Worm (Caenorhabditis elegans) whole organism, L1 larva: Measurements from ENCODE around the gene col-93.
A peak's percentile ranks its signal among the peaks of the same experiment; 100 is the strongest.

Experiments
- C16A3.4 ChIP-seq: fragments of 150-350 bp; optimal IDR thresholded peaks from 2 replicates; lab custom pipeline; 2014; ENCODE audit warnings: missing biosample characterization, missing genetic modification characterization
- C34B4.2 ChIP-seq: sonication (generic microtip); optimal IDR thresholded peaks from 2 replicates; lab custom pipeline; 2017; ENCODE audit warnings: mild to moderate bottlenecking, missing genetic modification characterization, missing compliant biosample characterization
- alr-1 ChIP-seq: fragments of 200-800 bp; sonication (Bioruptor generic); optimal IDR thresholded peaks from 2 replicates; lab custom pipeline; 2018; ENCODE audit warnings: borderline replicate concordance, mild to moderate bottlenecking, missing genetic modification characterization, missing compliant biosample characterization
- ama-1 ChIP-seq: fragments of 150-350 bp; optimal IDR thresholded peaks from 2 replicates; lab custom pipeline; 2014
- ceh-63 ChIP-seq: fragments of 200-800 bp; sonication (Bioruptor generic); optimal IDR thresholded peaks from 2 replicates; lab custom pipeline; 2018; ENCODE audit warnings: mild to moderate bottlenecking, missing genetic modification characterization, missing compliant biosample characterization
- ceh-8 ChIP-seq: fragments of 200-800 bp; sonication (Bioruptor generic); optimal IDR thresholded peaks from 2 replicates; lab custom pipeline; 2018; ENCODE audit warnings: mild to moderate bottlenecking, missing genetic modification characterization, moderate library complexity, missing compliant biosample characterization
- ceh-88 ChIP-seq: fragments of 200-800 bp; sonication (Bioruptor generic); IDR thresholded peaks from 2 replicates; pipeline ENCODE4 v1.3.6; 2022; ENCODE audit warnings: missing genetic modification characterization, missing compliant biosample characterization
- ces-1 ChIP-seq: fragments of 150-350 bp; optimal IDR thresholded peaks from 2 replicates; lab custom pipeline; 2014; ENCODE audit warnings: missing biosample characterization, missing genetic modification reagents, missing genetic modification characterization
- dpl-1 ChIP-seq, 3 experiments: fragments of 150-350 bp in 2 of 3; sonication (generic microtip) in 1 of 3; optimal IDR thresholded peaks; 2 replicates each; lab custom pipeline; 2014 to 2017; ENCODE audit warnings: missing biosample characterization in 3 of 3, missing genetic modification characterization in 3 of 3, missing genetic modification reagents in 3 of 3
- efl-1 ChIP-seq, 4 experiments: fragments of 150-350 bp; optimal IDR thresholded peaks in 3 of 4; peaks in 1 of 4; 1 replicate in 1 of 4; 2 replicates in 3 of 4; lab custom pipeline; 2014; ENCODE audit warnings: missing biosample characterization in 2 of 4, missing genetic modification characterization in 2 of 4, missing genetic modification reagents in 2 of 4
- efl-3 ChIP-seq: fragments of 200-800 bp; sonication (Bioruptor generic); optimal IDR thresholded peaks from 2 replicates; lab custom pipeline; 2018; ENCODE audit warnings: mild to moderate bottlenecking, missing genetic modification characterization, missing compliant biosample characterization
- egl-13 ChIP-seq: sonication (generic microtip); optimal IDR thresholded peaks from 2 replicates; lab custom pipeline; 2016; ENCODE audit warnings: missing genotype, missing genetic modification reagents, missing genetic modification characterization, missing compliant biosample characterization
- elt-3 ChIP-seq, 6 experiments: fragments of 150-350 bp in 1 of 6; sonication (generic microtip); optimal IDR thresholded peaks; 2 replicates each; lab custom pipeline; 2017 to 2018; ENCODE audit warnings: missing biosample characterization in 6 of 6, missing genetic modification characterization in 6 of 6, inconsistent platforms in 1 of 6
- ets-5 ChIP-seq: fragments of 200-800 bp; sonication (Bioruptor generic); IDR thresholded peaks from 2 replicates; pipeline ENCODE4 v1.3.6; 2022; ENCODE audit warnings: missing genetic modification characterization, missing compliant biosample characterization
- fos-1 ChIP-seq: fragments of 150-350 bp; optimal IDR thresholded peaks from 2 replicates; lab custom pipeline; 2014; ENCODE audit warnings: missing biosample characterization, missing genetic modification characterization
- grh-1 ChIP-seq: fragments of 200-800 bp; sonication (Bioruptor generic); IDR thresholded peaks from 2 replicates; pipeline ENCODE4 v1.3.6; 2022; ENCODE audit warnings: missing genetic modification reagents, missing genetic modification characterization, missing compliant biosample characterization
- hlh-17 ChIP-seq: fragments of 200-800 bp; sonication (Bioruptor generic); optimal IDR thresholded peaks from 2 replicates; lab custom pipeline; 2018; ENCODE audit warnings: missing genetic modification characterization, mild to moderate bottlenecking, missing compliant biosample characterization, moderate library complexity, borderline replicate concordance
- isw-1 ChIP-seq: fragments of 200-800 bp; sonication (Bioruptor generic); IDR thresholded peaks from 2 replicates; pipeline ENCODE4 v1.3.6; 2022; ENCODE audit warnings: missing genetic modification characterization, missing compliant biosample characterization
- lin-13 ChIP-seq: fragments of 150-350 bp; optimal IDR thresholded peaks from 2 replicates; lab custom pipeline; 2014; ENCODE audit warnings: missing biosample characterization, missing genetic modification reagents, missing genetic modification characterization
- lin-14 ChIP-seq: fragments of 200-800 bp; sonication (Bioruptor generic); optimal IDR thresholded peaks from 2 replicates; lab custom pipeline; 2018; ENCODE audit warnings: mild to moderate bottlenecking, missing genetic modification characterization, moderate library complexity, missing compliant biosample characterization
- lin-15B ChIP-seq: fragments of 150-350 bp; sonication (generic microtip); optimal IDR thresholded peaks from 3 replicates; lab custom pipeline; 2014; ENCODE audit warnings: missing biosample characterization, missing genetic modification characterization
- lir-3 ChIP-seq: sonication (generic microtip); optimal IDR thresholded peaks from 2 replicates; lab custom pipeline; 2016; ENCODE audit warnings: mild to moderate bottlenecking, missing genetic modification characterization, moderate library complexity, missing compliant biosample characterization; ENCODE audit not compliant: poor library complexity
- lsy-2 ChIP-seq, 2 experiments: fragments of 150-350 bp; optimal IDR thresholded peaks; 2 replicates each; lab custom pipeline; 2014; ENCODE audit warnings: missing biosample characterization in 2 of 2, missing genetic modification characterization in 2 of 2
- mef-2 ChIP-seq: fragments of 150-350 bp; optimal IDR thresholded peaks from 2 replicates; lab custom pipeline; 2014; ENCODE audit warnings: missing biosample characterization, missing genetic modification characterization
- nhr-12 ChIP-seq: sonication (generic microtip); optimal IDR thresholded peaks from 2 replicates; lab custom pipeline; 2017; ENCODE audit warnings: missing biosample characterization, missing genetic modification characterization
- nhr-19 ChIP-seq: fragments of 200-800 bp; sonication (Bioruptor generic); conservative IDR thresholded peaks from 2 replicates; pipeline ENCODE4 v1.3.6; 2022; ENCODE audit warnings: missing genetic modification characterization, missing compliant biosample characterization
- nhr-20 ChIP-seq: sonication (generic microtip); optimal IDR thresholded peaks from 2 replicates; lab custom pipeline; 2016; ENCODE audit warnings: mild to moderate bottlenecking, missing genetic modification characterization, missing compliant biosample characterization
- nhr-71 ChIP-seq: sonication (generic microtip); optimal IDR thresholded peaks from 2 replicates; lab custom pipeline; 2016; ENCODE audit warnings: mild to moderate bottlenecking, missing genetic modification characterization, moderate library complexity, missing compliant biosample characterization
- nhr-84 ChIP-seq: sonication (generic microtip); optimal IDR thresholded peaks from 2 replicates; lab custom pipeline; 2017; ENCODE audit warnings: missing biosample characterization, missing genetic modification characterization
- nhr-85 ChIP-seq: sonication (generic microtip); peaks from one replicate; lab custom pipeline; 2016; ENCODE audit warnings: missing genetic modification characterization, inconsistent platforms, missing compliant biosample characterization
- pag-3 ChIP-seq: sonication (generic microtip); optimal IDR thresholded peaks from 2 replicates; lab custom pipeline; 2017; ENCODE audit warnings: missing genetic modification characterization, mild to moderate bottlenecking, missing compliant biosample characterization, antibody characterized with exemption, borderline replicate concordance; ENCODE audit not compliant: insufficient read depth
- rnt-1 ChIP-seq: sonication (generic microtip); optimal IDR thresholded peaks from 2 replicates; lab custom pipeline; 2016; ENCODE audit warnings: mild to moderate bottlenecking, missing genetic modification characterization, moderate library complexity, missing compliant biosample characterization
- skn-1 ChIP-seq: fragments of 150-350 bp; optimal IDR thresholded peaks from 2 replicates; lab custom pipeline; 2014; ENCODE audit warnings: missing biosample characterization, missing genetic modification characterization
- sup-37 ChIP-seq: fragments of 200-800 bp; sonication (Bioruptor generic); optimal IDR thresholded peaks from 2 replicates; lab custom pipeline; 2018; ENCODE audit warnings: mild to moderate bottlenecking, missing genetic modification characterization, missing compliant biosample characterization
- unc-130 ChIP-seq: fragments of 150-350 bp; optimal IDR thresholded peaks from 2 replicates; lab custom pipeline; 2017; ENCODE audit warnings: missing biosample characterization, missing genetic modification characterization, inconsistent platforms
- unc-30 ChIP-seq: sonication (generic microtip); optimal IDR thresholded peaks from 2 replicates; lab custom pipeline; 2017; ENCODE audit warnings: missing biosample characterization, missing genetic modification characterization
- xbp-1 ChIP-seq: sonication (generic microtip); optimal IDR thresholded peaks from 2 replicates; lab custom pipeline; 2016; ENCODE audit warnings: missing genetic modification characterization, missing compliant biosample characterization
- ztf-11 ChIP-seq, 2 experiments: sonication (generic microtip); optimal IDR thresholded peaks; 2 replicates each; lab custom pipeline; 2016 to 2017; ENCODE audit warnings: missing genetic modification characterization in 2 of 2, missing biosample characterization in 1 of 2, missing compliant biosample characterization in 1 of 2

col-93 gene

ce11 chrIII:10969644-10970043 is 15.8 kb downstream of the col-93 start, which contains the start of gene dhc-4:
dhc-4 (plus strand) TSS chrIII:10969944.
- TF ChIP-seq alr-1 (tag; lab: Kevin White, UChicago) (no peak), mef-2 (tag; lab: Kevin White, UChicago) (no peak), ceh-88 (no peak), nhr-85 (tag; lab: Kevin White, UChicago) (no peak)
- TF ChIP-seq, all 84 proteins: peak for 0

ce11 chrIII:10967010-10967409 is 18.4 kb downstream of the col-93 start, which contains the start of gene W05B2.2:
W05B2.2 (minus strand) TSS chrIII:10967110.
- TF ChIP-seq alr-1 (tag; lab: Kevin White, UChicago) (no peak), lin-13 (no peak), lin-14 (GFP tag; lab: Kevin White, UChicago) (no peak), dpl-1 (GFP tag; optimal IDR thresholded peaks at IDR 0.05; lab: Kevin White, UChicago) (no peak), egl-13 (tag; lab: Kevin White, UChicago) (no peak), nhr-84 (tag; lab: Kevin White, UChicago) (no peak), lsy-2 (tag; optimal IDR thresholded peaks at IDR 0.05; lab: Kevin White, UChicago) (no peak), ets-5 (GFP tag; lab: Robert Waterston, UW) (no peak), ces-1 (GFP tag; lab: Kevin White, UChicago) (no peak), C16A3.4 (tag; lab: Kevin White, UChicago) (no peak), xbp-1 (tag; lab: Kevin White, UChicago) (no peak), C34B4.2 (tag; lab: Kevin White, UChicago) (no peak), hlh-17 (GFP tag; lab: Kevin White, UChicago) (no peak), nhr-19 (GFP tag; lab: Robert Waterston, UW) (no peak), ceh-63 (GFP tag; lab: Kevin White, UChicago) (no peak), lin-15B (tag; lab: Kevin White, UChicago) (no peak), ceh-8 (GFP tag; lab: Kevin White, UChicago) (no peak), pag-3 (tag; lab: Kevin White, UChicago) (no peak)

DNA sequence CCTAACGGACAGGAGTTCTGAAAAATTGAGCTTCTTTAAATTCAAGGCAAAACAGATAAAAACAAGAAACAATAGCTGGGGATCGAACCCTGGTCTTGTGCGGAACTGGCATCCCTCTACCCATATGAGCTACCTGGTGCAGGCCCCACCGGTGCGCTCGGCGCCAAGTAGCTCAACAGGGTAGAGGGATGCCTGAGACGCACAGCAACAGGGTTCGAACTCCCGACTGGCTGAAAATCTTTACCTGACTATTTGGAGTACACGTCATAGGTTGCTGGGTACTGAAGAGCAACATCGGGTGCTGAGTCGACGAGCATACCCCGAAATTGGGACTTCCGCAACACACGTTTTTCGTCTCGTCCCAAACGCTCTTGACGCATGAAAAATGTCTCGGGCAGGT is 22.5 kb downstream of the col-93 start:
- TF ChIP-seq isw-1 (GFP tag; lab: Robert Waterston, UW) (no peak), ama-1 (lab: Kevin White, UChicago) (no peak), elt-3 (tag; optimal IDR thresholded peaks at IDR 0.05; lab: Kevin White, UChicago) (no peak), nhr-71 (tag; lab: Kevin White, UChicago) (no peak), lin-15B (tag; lab: Kevin White, UChicago) (no peak), skn-1 (tag; lab: Kevin White, UChicago) (no peak), efl-3 (no peak), unc-130 (tag; lab: Kevin White, UChicago) (no peak), lir-3 (tag; lab: Kevin White, UChicago) (no peak), fos-1 (tag; lab: Kevin White, UChicago) (no peak), nhr-20 (tag; lab: Kevin White, UChicago) (no peak), dpl-1 (GFP tag; optimal IDR thresholded peaks at IDR 0.05; lab: Kevin White, UChicago) (no peak), rnt-1 (tag; lab: Kevin White, UChicago) (no peak), ztf-11 (tag; optimal IDR thresholded peaks at IDR 0.05; lab: Kevin White, UChicago) (no peak)

- TF ChIP-seq grh-1 (0 out of 2 replicates have a peak, but pooled peaks have one; percentile 22), efl-1 (optimal IDR thresholded peaks at IDR 0.05; lab: Kevin White, UChicago) (no peak), efl-1 (GFP tag; optimal IDR thresholded peaks at IDR 0.05 in 1 of 2; lab: Kevin White, UChicago) (peak in 1 of 2 experiments; percentile 54), unc-30 (no peak), rnt-1 (tag; lab: Kevin White, UChicago) (no peak), sup-37 (GFP tag; lab: Kevin White, UChicago) (no peak), nhr-12 (tag; lab: Kevin White, UChicago) (no peak)
Observed at ce11 chrIII:10960387-10960786, 25.0 kb downstream of the col-93 start.
